Worm (Caenorhabditis elegans) whole organism, mixed stage, embryonic: Measurements from ENCODE around the gene thoc-1.

ENCODE experiments used
- M03D4.4 ChIP-seq: sonication (generic microtip); optimal IDR thresholded peaks from 2 replicates; lab custom pipeline; 2017; ENCODE audit warnings: mild to moderate bottlenecking, missing genetic modification characterization, missing compliant biosample characterization
- blmp-1 ChIP-seq: fragments of 150-350 bp; optimal IDR thresholded peaks from 2 replicates; lab custom pipeline; 2014; ENCODE audit warnings: missing biosample characterization, missing genetic modification characterization
- ces-1 ChIP-seq: fragments of 150-350 bp; optimal IDR thresholded peaks from 2 replicates; lab custom pipeline; 2014; ENCODE audit warnings: missing biosample characterization, missing genetic modification reagents, missing genetic modification characterization
- elt-1 ChIP-seq: sonication (generic microtip); optimal IDR thresholded peaks from 2 replicates; lab custom pipeline; 2017; ENCODE audit warnings: missing genetic modification characterization, mild to moderate bottlenecking, missing compliant biosample characterization, antibody characterized with exemption, moderate library complexity, borderline replicate concordance; ENCODE audit not compliant: insufficient read depth
- elt-3 ChIP-seq: fragments of 150-350 bp; optimal IDR thresholded peaks from 2 replicates; lab custom pipeline; 2014; ENCODE audit warnings: missing biosample characterization, missing genetic modification characterization
- flh-1 ChIP-seq: fragments of 200-800 bp; sonication (Bioruptor generic); optimal IDR thresholded peaks from 2 replicates; lab custom pipeline; 2018; ENCODE audit warnings: mild to moderate bottlenecking, missing genetic modification characterization, moderate library complexity, missing compliant biosample characterization
- lin-13 ChIP-seq: fragments of 150-350 bp; optimal IDR thresholded peaks from 2 replicates; lab custom pipeline; 2014; ENCODE audit warnings: missing biosample characterization, missing genetic modification characterization
- nhr-12 ChIP-seq: fragments of 150-350 bp; optimal IDR thresholded peaks from 2 replicates; lab custom pipeline; 2014; ENCODE audit warnings: missing biosample characterization, missing genetic modification characterization
- nhr-237 ChIP-seq: fragments of 150-350 bp; optimal IDR thresholded peaks from 2 replicates; lab custom pipeline; 2014; ENCODE audit warnings: missing biosample characterization, missing genetic modification characterization
- nhr-28 ChIP-seq: fragments of 150-350 bp; optimal IDR thresholded peaks from 2 replicates; lab custom pipeline; 2014; ENCODE audit warnings: missing biosample characterization, missing genetic modification characterization
- pha-4 ChIP-seq: fragments of 150-350 bp; optimal IDR thresholded peaks from 2 replicates; lab custom pipeline; 2018; ENCODE audit warnings: missing biosample characterization, missing genetic modification reagents, missing genetic modification characterization
- snpc-4 ChIP-seq: fragments of 150-350 bp; optimal IDR thresholded peaks from 2 replicates; lab custom pipeline; 2014; ENCODE audit warnings: missing biosample characterization, missing genetic modification characterization
- unc-39 ChIP-seq: fragments of 150-350 bp; optimal IDR thresholded peaks from 2 replicates; lab custom pipeline; 2014; ENCODE audit warnings: missing biosample characterization, missing genetic modification characterization
- ztf-11 ChIP-seq: fragments of 150-350 bp; optimal IDR thresholded peaks from 2 replicates; lab custom pipeline; 2014; ENCODE audit warnings: missing biosample characterization, missing genetic modification characterization

- TF ChIP-seq elt-1 (tag; lab: Kevin White, UChicago) = no peak
- no peak for TF ChIP-seq lin-13 (tag; lab: Kevin White, UChicago)
- no peak for TF ChIP-seq M03D4.4 (tag; lab: Kevin White, UChicago)
- TF ChIP-seq nhr-237 = no peak
- TF ChIP-seq unc-39 (tag; lab: Kevin White, UChicago) = no peak
- no peak for TF ChIP-seq nhr-28 (tag; lab: Kevin White, UChicago)
- no peak for TF ChIP-seq elt-3 (tag; lab: Kevin White, UChicago)
- TF ChIP-seq ztf-11 = no peak
- TF ChIP-seq snpc-4 (tag; lab: Kevin White, UChicago) = no peak
- TF ChIP-seq nhr-12 = no peak
- no peak for TF ChIP-seq flh-1 (GFP tag; lab: Kevin White, UChicago)
- no peak for TF ChIP-seq pha-4 (tag; lab: Kevin White, UChicago)
- no peak for TF ChIP-seq blmp-1 (tag; lab: Kevin White, UChicago)
- TF ChIP-seq ces-1 (GFP tag; lab: Kevin White, UChicago) = no peak
These were observed 10.4 kb upstream of the thoc-1 start, which contains the start of gene T02H6.3 for ce11 chrII:691550-691949.
